Fruit fly (Drosophila melanogaster) whole organism, embryonic: ENCODE results near the gene CG13272.

Experiments used
- Bgb ChIP-seq: fragments of 200-800 bp; sonication (Bioruptor generic); IDR thresholded peaks from 2 replicates; pipeline ENCODE4 v1.3.6; 2022; ENCODE audit warnings: missing biosample characterization, missing genetic modification characterization; ENCODE audit not compliant: partially characterized antibody
- CG10565 ChIP-seq: fragments of 200-800 bp; sonication (Bioruptor generic); optimal IDR thresholded peaks from 3 replicates; lab custom pipeline; 2016; ENCODE audit warnings: missing biosample characterization, mild to moderate bottlenecking, missing genetic modification characterization
- CG12155 ChIP-seq: fragments of 200-800 bp; sonication (Bioruptor generic); optimal IDR thresholded peaks from 3 replicates; lab custom pipeline; 2016; ENCODE audit warnings: missing biosample characterization, missing genetic modification characterization
- CG12769 ChIP-seq: fragments of 200-800 bp; sonication (Bioruptor generic); optimal IDR thresholded peaks from 2 replicates; lab custom pipeline; 2019; ENCODE audit warnings: missing biosample characterization, mild to moderate bottlenecking, missing genetic modification characterization, moderate library complexity
- CG13287 ChIP-seq: fragments of 200-800 bp; sonication (Bioruptor generic); IDR thresholded peaks from 2 replicates; pipeline ENCODE4 v1.3.6; 2022; ENCODE audit warnings: missing biosample characterization, missing genetic modification characterization; ENCODE audit not compliant: partially characterized antibody
- CG13775 ChIP-seq: fragments of 200-800 bp; sonication (Bioruptor generic); optimal IDR thresholded peaks from 3 replicates; lab custom pipeline; 2017; ENCODE audit warnings: missing biosample characterization, mild to moderate bottlenecking, missing genetic modification characterization
- CG14667 ChIP-seq: fragments of 200-800 bp; sonication (Bioruptor generic); IDR thresholded peaks from 2 replicates; pipeline ENCODE4 v1.3.6; 2022; ENCODE audit warnings: missing biosample characterization, missing genetic modification characterization
- CG15073 ChIP-seq: fragments of 200-800 bp; sonication (Bioruptor generic); optimal IDR thresholded peaks from 2 replicates; lab custom pipeline; 2016; ENCODE audit warnings: missing biosample characterization, missing genetic modification characterization
- CG15479 ChIP-seq: fragments of 200-800 bp; sonication (Bioruptor generic); optimal IDR thresholded peaks from 3 replicates; lab custom pipeline; 2019; ENCODE audit warnings: missing biosample characterization, mild to moderate bottlenecking, missing genetic modification characterization, moderate library complexity
- CG15514 ChIP-seq: fragments of 200-800 bp; sonication (Bioruptor generic); optimal IDR thresholded peaks from 3 replicates; lab custom pipeline; 2017; ENCODE audit warnings: missing biosample characterization, missing genetic modification characterization, mild to moderate bottlenecking, moderate library complexity, missing genetic modification reagents
- CG15601 ChIP-seq: fragments of 200-800 bp; sonication (Bioruptor generic); optimal IDR thresholded peaks from 3 replicates; lab custom pipeline; 2019; ENCODE audit warnings: missing biosample characterization, mild to moderate bottlenecking, missing genetic modification characterization, moderate library complexity
- CG16813 ChIP-seq: fragments of 200-800 bp; sonication (Bioruptor generic); IDR thresholded peaks from 3 replicates; pipeline ENCODE4 v1.3.6; 2022; ENCODE audit warnings: missing biosample characterization, missing genetic modification characterization; ENCODE audit not compliant: partially characterized antibody
- CG16863 ChIP-seq: fragments of 200-800 bp; sonication (Bioruptor generic); optimal IDR thresholded peaks from 3 replicates; lab custom pipeline; 2016; ENCODE audit warnings: missing biosample characterization, missing genetic modification characterization
- CG17802 ChIP-seq: fragments of 200-800 bp; sonication (Bioruptor generic); optimal IDR thresholded peaks from 2 replicates; lab custom pipeline; 2018; ENCODE audit warnings: missing biosample characterization, mild to moderate bottlenecking, missing genetic modification characterization, moderate library complexity
- CG18476 ChIP-seq: fragments of 200-800 bp; sonication (Bioruptor generic); optimal IDR thresholded peaks from 2 replicates; lab custom pipeline; 2016; ENCODE audit warnings: missing biosample characterization, mild to moderate bottlenecking, missing genetic modification characterization
- CG32532 ChIP-seq: fragments of 200-800 bp; sonication (Bioruptor generic); IDR thresholded peaks from 2 replicates; pipeline ENCODE4 v1.3.6; 2022; ENCODE audit warnings: missing biosample characterization, missing genetic modification characterization
- CG3995 ChIP-seq: fragments of 200-800 bp; sonication (Bioruptor generic); optimal IDR thresholded peaks from 3 replicates; lab custom pipeline; 2016; ENCODE audit warnings: missing biosample characterization, missing genetic modification characterization
- CG5953 ChIP-seq: fragments of 200-800 bp; sonication (Bioruptor generic); IDR thresholded peaks from 2 replicates; pipeline ENCODE4 v1.3.6; 2022; ENCODE audit warnings: missing biosample characterization, missing genetic modification characterization
- CG6175 ChIP-seq: fragments of 200-800 bp; sonication (Bioruptor generic); IDR thresholded peaks from 3 replicates; pipeline ENCODE4 v1.3.6; 2022; ENCODE audit warnings: missing biosample characterization, missing genetic modification characterization
- CG8290 ChIP-seq, 3 experiments: fragments of 200-800 bp; sonication (Bioruptor generic); optimal IDR thresholded peaks; 2 replicates each; lab custom pipeline; 2016 to 2019; ENCODE audit warnings: missing biosample characterization in 3 of 3, missing genetic modification characterization in 3 of 3, mild to moderate bottlenecking in 2 of 3, moderate library complexity in 1 of 3
- CG8924 ChIP-seq: fragments of 200-800 bp; optimal IDR thresholded peaks from 3 replicates; lab custom pipeline; 2019; ENCODE audit warnings: missing biosample characterization, mild to moderate bottlenecking, missing genetic modification characterization, moderate library complexity
- CG9437 ChIP-seq: fragments of 200-800 bp; sonication (Bioruptor generic); optimal IDR thresholded peaks from 2 replicates; lab custom pipeline; 2018; ENCODE audit warnings: missing biosample characterization, mild to moderate bottlenecking, missing genetic modification characterization
- CTCF ChIP-seq: fragments of 200-800 bp; sonication (Bioruptor generic); optimal IDR thresholded peaks from 2 replicates; lab custom pipeline; 2017; ENCODE audit warnings: missing biosample characterization, mild to moderate bottlenecking, missing genetic modification characterization, moderate library complexity
- Dbx ChIP-seq: fragments of 200-800 bp; sonication (Bioruptor generic); IDR thresholded peaks from 3 replicates; pipeline ENCODE4 v1.3.6; 2022; ENCODE audit warnings: missing biosample characterization, missing genetic modification characterization
- Deaf1 ChIP-seq: fragments of 200-800 bp; optimal IDR thresholded peaks from 3 replicates; lab custom pipeline; 2019; ENCODE audit warnings: missing biosample characterization, mild to moderate bottlenecking, missing genetic modification characterization, moderate library complexity
- Jarid2 ChIP-seq: fragments of 200-800 bp; sonication (Bioruptor generic); optimal IDR thresholded peaks from 3 replicates; lab custom pipeline; 2017; ENCODE audit warnings: mild to moderate bottlenecking, missing biosample characterization, missing genetic modification reagents, missing genetic modification characterization
- MTF-1 ChIP-seq: fragments of 200-800 bp; sonication (Bioruptor generic); optimal IDR thresholded peaks from 2 replicates; lab custom pipeline; 2018; ENCODE audit warnings: missing biosample characterization, mild to moderate bottlenecking, missing genetic modification characterization, borderline replicate concordance
- Ravus ChIP-seq: fragments of 200-800 bp; sonication (Bioruptor generic); IDR thresholded peaks from 2 replicates; pipeline ENCODE4 v1.3.6; 2022; ENCODE audit warnings: missing biosample characterization, missing genetic modification characterization
- Trl ChIP-seq, 3 experiments: fragments of >200 bp in 2 of 3; fragments of 200-800 bp in 1 of 3; sonication (Bioruptor generic) in 1 of 3; optimal IDR thresholded peaks; 2 replicates in 1 of 3; 3 replicates in 2 of 3; lab custom pipeline; 2016 to 2017; ENCODE audit warnings: missing biosample characterization in 1 of 3, missing genetic modification characterization in 1 of 3
- abd-A ChIP-seq: fragments of 200-800 bp; sonication (Bioruptor generic); optimal IDR thresholded peaks from 3 replicates; lab custom pipeline; 2019; ENCODE audit warnings: missing biosample characterization, mild to moderate bottlenecking, missing genetic modification characterization, moderate library complexity
- amos ChIP-seq: fragments of 200-800 bp; sonication (Bioruptor generic); IDR thresholded peaks from 2 replicates; pipeline ENCODE4 v1.3.6; 2022; ENCODE audit warnings: missing biosample characterization, missing genetic modification characterization; ENCODE audit not compliant: partially characterized antibody
- chinmo ChIP-seq: fragments of 200-800 bp; sonication (Bioruptor generic); IDR thresholded peaks from 4 replicates; pipeline ENCODE4 v1.3.6; 2022; ENCODE audit warnings: missing biosample characterization, missing genetic modification characterization; ENCODE audit not compliant: partially characterized antibody
- da ChIP-seq: fragments of 200-800 bp; sonication (Bioruptor generic); optimal IDR thresholded peaks from 2 replicates; lab custom pipeline; 2016; ENCODE audit warnings: missing biosample characterization, missing genetic modification characterization
- dati ChIP-seq: fragments of 200-800 bp; sonication (Bioruptor generic); IDR thresholded peaks from 2 replicates; pipeline ENCODE4 v1.3.6; 2022; ENCODE audit warnings: missing biosample characterization, missing genetic modification characterization
- ems ChIP-seq: fragments of 200-800 bp; sonication (Bioruptor generic); optimal IDR thresholded peaks from 3 replicates; lab custom pipeline; 2016; ENCODE audit warnings: missing biosample characterization, missing genetic modification characterization
- ftz-f1 ChIP-seq: fragments of 200-800 bp; sonication (Bioruptor generic); optimal IDR thresholded peaks from 2 replicates; lab custom pipeline; 2016; ENCODE audit warnings: missing biosample characterization, missing genetic modification characterization
- grn ChIP-seq: fragments of 200-800 bp; sonication (Bioruptor generic); optimal IDR thresholded peaks from 3 replicates; lab custom pipeline; 2017; ENCODE audit warnings: missing biosample characterization, missing genetic modification characterization
- ham ChIP-seq: fragments of 200-800 bp; sonication (Bioruptor generic); IDR thresholded peaks from 2 replicates; pipeline ENCODE4 v1.3.6; 2022; ENCODE audit warnings: missing biosample characterization, missing genetic modification characterization
- hbn ChIP-seq: fragments of 200-800 bp; sonication (Bioruptor generic); IDR thresholded peaks from 2 replicates; pipeline ENCODE4 v1.3.6; 2022; ENCODE audit warnings: missing biosample characterization, missing genetic modification characterization; ENCODE audit not compliant: partially characterized antibody
- mirr ChIP-seq: fragments of 200-800 bp; sonication (Bioruptor generic); optimal IDR thresholded peaks from 3 replicates; lab custom pipeline; 2018; ENCODE audit warnings: missing biosample characterization, mild to moderate bottlenecking, missing genetic modification characterization
- pan ChIP-seq, 4 experiments: fragments of >200 bp in 3 of 4; fragments of 200-800 bp in 1 of 4; sonication (Bioruptor generic) in 1 of 4; optimal IDR thresholded peaks in 3 of 4; IDR thresholded peaks in 1 of 4; 2 replicates each; pipeline versions ENCODE4 v1.3.6 to Lab custom; 2017 to 2022; ENCODE audit warnings: missing biosample characterization in 2 of 4, missing genetic modification characterization in 2 of 4, mixed read lengths in 1 of 4
- pfk ChIP-seq: fragments of 200-800 bp; sonication (Bioruptor generic); optimal IDR thresholded peaks from 2 replicates; lab custom pipeline; 2018; ENCODE audit warnings: missing biosample characterization, mild to moderate bottlenecking, missing genetic modification characterization, moderate library complexity
- run ChIP-seq: fragments of 200-800 bp; sonication (Bioruptor generic); optimal IDR thresholded peaks from 3 replicates; lab custom pipeline; 2018; ENCODE audit warnings: missing biosample characterization, mild to moderate bottlenecking, missing genetic modification characterization
- salm ChIP-seq: fragments of 200-800 bp; sonication (Bioruptor generic); optimal IDR thresholded peaks from 2 replicates; lab custom pipeline; 2018; ENCODE audit warnings: missing biosample characterization, mild to moderate bottlenecking, missing genetic modification characterization
- sna ChIP-seq: fragments of 200-800 bp; sonication (Bioruptor generic); IDR thresholded peaks from 2 replicates; pipeline ENCODE4 v1.3.6; 2022; ENCODE audit warnings: missing biosample characterization, missing genetic modification characterization; ENCODE audit not compliant: partially characterized antibody
- so ChIP-seq: fragments of 200-800 bp; sonication (Bioruptor generic); IDR thresholded peaks from 3 replicates; pipeline ENCODE4 v1.3.6; 2022; ENCODE audit warnings: missing biosample characterization, missing genetic modification characterization
- sob ChIP-seq: fragments of 200-800 bp; sonication (Bioruptor generic); IDR thresholded peaks from 2 replicates; pipeline ENCODE4 v1.3.6; 2022; ENCODE audit warnings: missing biosample characterization, missing genetic modification characterization
- ttk ChIP-seq: fragments of 200-800 bp; sonication (Bioruptor generic); IDR thresholded peaks from 2 replicates; pipeline ENCODE4 v2.1.2; 2022; ENCODE audit warnings: missing biosample characterization, missing genetic modification characterization
- vvl ChIP-seq: fragments of 200-800 bp; sonication (Bioruptor generic); IDR thresholded peaks from 2 replicates; pipeline ENCODE4 v1.3.6; 2022; ENCODE audit warnings: missing biosample characterization, missing genetic modification characterization

CG13272 gene

dm6 chr2L:16791345-16791744 is 13.3 kb upstream of the CG13272 start, which contains the start of gene CG17928:
CG17928 (plus strand) TSS chr2L:16791568.
- TF ChIP-seq sob (no peak), so (GFP tag; lab: Robert Waterston, UW) (0 out of 3 replicates have a peak, but pooled peaks have one; percentile 7), grn (GFP tag; lab: Kevin White, UChicago) (peak; percentile 47), CTCF (GFP tag; lab: Kevin White, UChicago) (peak; percentile 9), CG15601 (tag; lab: Kevin White, UChicago) (no peak), CG14667 (GFP tag; lab: Robert Waterston, UW) (no peak), CG15479 (GFP tag; lab: Kevin White, UChicago) (no peak), CG5953 (GFP tag; lab: Robert Waterston, UW) (no peak), run (tag; lab: Kevin White, UChicago) (peak; percentile 67), ftz-f1 (peak; percentile 70), CG8290 (GFP tag; optimal IDR thresholded peaks at IDR 0.05; lab: Kevin White, UChicago) (no peak), CG8290 (tag; optimal IDR thresholded peaks at IDR 0.05; lab: Kevin White, UChicago) (peak in 1 of 2 experiments; percentile 45), Jarid2 (peak; percentile 67), CG13287 (peak; percentile 10; the same call in 1 of the 2 replicates), CG15514 (GFP tag; lab: Kevin White, UChicago) (peak; percentile 3), CG3995 (peak; percentile 71), amos (GFP tag; lab: Robert Waterston, UW) (peak; percentile 9; the same call in 1 of the 2 replicates), Deaf1 (tag; lab: Kevin White, UChicago) (peak; percentile 92), CG12155 (GFP tag; lab: Kevin White, UChicago) (peak; percentile 10), Dbx (GFP tag; lab: Robert Waterston, UW) (no peak), CG12769 (tag; lab: Kevin White, UChicago) (peak; percentile 57), CG16863 (GFP tag; lab: Kevin White, UChicago) (no peak), CG32532 (GFP tag; lab: Robert Waterston, UW) (0 out of 2 replicates have a peak, but pooled peaks have one; percentile 11), ham (GFP tag; lab: Robert Waterston, UW) (no peak), Bgb (GFP tag; lab: Robert Waterston, UW) (no peak), CG16813 (no peak), vvl (GFP tag; lab: Robert Waterston, UW) (peak; percentile 72), pan (optimal IDR thresholded peaks at IDR 0.05; lab: Kevin White, UChicago) (no peak), pan (GFP tag; optimal IDR thresholded peaks at IDR 0.05 in 1 of 2, IDR thresholded peaks at IDR 0.05 in 1 of 2) (peak in 1 of 2 experiments; percentile 12), CG6175 (GFP tag; lab: Robert Waterston, UW) (no peak), Trl (optimal IDR thresholded peaks at IDR 0.05; lab: Kevin White, UChicago) (peak; percentile 58 to 78), Trl (GFP tag; optimal IDR thresholded peaks at IDR 0.05; lab: Kevin White, UChicago) (no peak), hbn (0 out of 2 replicates have a peak, but pooled peaks have one; percentile 13), chinmo (GFP tag; lab: Robert Waterston, UW) (peak; percentile 77; the same call in 1 of the 4 replicates), CG9437 (GFP tag; lab: Kevin White, UChicago) (peak; percentile 70), mirr (GFP tag; lab: Kevin White, UChicago) (peak; percentile 21), sna (no peak), CG13775 (GFP tag; lab: Kevin White, UChicago) (no peak), CG8924 (no peak), ttk (GFP tag; lab: Robert Waterston, UW) (no peak), salm (tag; lab: Kevin White, UChicago) (no peak), da (GFP tag; lab: Kevin White, UChicago) (no peak), CG18476 (GFP tag; lab: Kevin White, UChicago) (no peak), ems (GFP tag; lab: Kevin White, UChicago) (no peak), dati (no peak), Ravus (GFP tag; lab: Robert Waterston, UW) (no peak), MTF-1 (GFP tag; lab: Kevin White, UChicago) (no peak), CG10565 (GFP tag; lab: Kevin White, UChicago) (no peak), pfk (GFP tag; lab: Kevin White, UChicago) (no peak), CG15073 (no peak), CG17802 (tag; lab: Kevin White, UChicago) (no peak), abd-A (tag; lab: Kevin White, UChicago) (no peak)
